Fruit fly (Drosophila melanogaster) whole organism, prepupa: ENCODE data around the gene BHD.

Experiments
- CG10631 ChIP-seq: fragments of 200-800 bp; sonication (Bioruptor generic); optimal IDR thresholded peaks from 2 replicates; lab custom pipeline; 2016; ENCODE audit warnings: missing biosample characterization, missing genetic modification characterization
- CG10669 ChIP-seq: fragments of 200-800 bp; sonication (Bioruptor generic); optimal IDR thresholded peaks from 3 replicates; lab custom pipeline; 2018; ENCODE audit warnings: missing biosample characterization, mild to moderate bottlenecking, missing genetic modification characterization, moderate library complexity
- CG11294 ChIP-seq: fragments of 200-800 bp; sonication (Bioruptor generic); IDR thresholded peaks from 2 replicates; pipeline ENCODE4 v1.3.6; 2022; ENCODE audit warnings: missing biosample characterization, missing genetic modification characterization
- CG11762 ChIP-seq: fragments of 200-800 bp; sonication (Bioruptor generic); optimal IDR thresholded peaks from 3 replicates; lab custom pipeline; 2016; ENCODE audit warnings: missing biosample characterization, missing genetic modification characterization; ENCODE audit not compliant: insufficient read depth
- CG11902 ChIP-seq: fragments of 200-800 bp; sonication (Bioruptor generic); optimal IDR thresholded peaks from 3 replicates; lab custom pipeline; 2016; ENCODE audit warnings: missing biosample characterization, missing genetic modification characterization
- CG15336 ChIP-seq: fragments of 200-800 bp; sonication (Bioruptor generic); IDR thresholded peaks from 2 replicates; pipeline ENCODE4 v1.3.6; 2022; ENCODE audit warnings: missing biosample characterization, missing genetic modification characterization
- CG1621 ChIP-seq: fragments of 200-800 bp; sonication (Bioruptor generic); optimal IDR thresholded peaks from 3 replicates; lab custom pipeline; 2018; ENCODE audit warnings: missing biosample characterization, mild to moderate bottlenecking, missing genetic modification characterization
- CG16779 ChIP-seq: fragments of 200-800 bp; sonication (Bioruptor generic); optimal IDR thresholded peaks from 3 replicates; lab custom pipeline; 2017; ENCODE audit warnings: missing biosample characterization, mild to moderate bottlenecking, missing genetic modification characterization
- CG3032 ChIP-seq: fragments of 200-800 bp; optimal IDR thresholded peaks from 2 replicates; lab custom pipeline; 2019; ENCODE audit warnings: missing biosample characterization, mild to moderate bottlenecking, missing genetic modification characterization, moderate library complexity
- CG31627 ChIP-seq: fragments of 200-800 bp; sonication (Bioruptor generic); optimal IDR thresholded peaks from 3 replicates; lab custom pipeline; 2016; ENCODE audit warnings: missing biosample characterization, missing genetic modification characterization
- CG32006 ChIP-seq: fragments of 200-800 bp; sonication (Bioruptor generic); optimal IDR thresholded peaks from 3 replicates; lab custom pipeline; 2017; ENCODE audit warnings: missing biosample characterization, mild to moderate bottlenecking, missing genetic modification characterization
- CG34406 ChIP-seq: fragments of 200-800 bp; sonication (Bioruptor generic); optimal IDR thresholded peaks from 3 replicates; lab custom pipeline; 2016; ENCODE audit warnings: missing biosample characterization, missing genetic modification characterization
- CG3919 ChIP-seq: fragments of 200-800 bp; sonication (Bioruptor generic); optimal IDR thresholded peaks from 3 replicates; lab custom pipeline; 2016; ENCODE audit warnings: missing biosample characterization, missing genetic modification characterization
- CG4318 ChIP-seq: fragments of 200-800 bp; sonication (Bioruptor generic); optimal IDR thresholded peaks from 3 replicates; lab custom pipeline; 2017; ENCODE audit warnings: missing biosample characterization, mild to moderate bottlenecking, missing genetic modification characterization
- CG6163 ChIP-seq: fragments of 200-800 bp; sonication (Bioruptor generic); IDR thresholded peaks from 3 replicates; pipeline ENCODE4 v1.3.6; 2022; ENCODE audit warnings: missing biosample characterization, missing genetic modification characterization
- CG6276 ChIP-seq: fragments of 200-800 bp; sonication (Bioruptor generic); optimal IDR thresholded peaks from 2 replicates; lab custom pipeline; 2017; ENCODE audit warnings: missing biosample characterization, mild to moderate bottlenecking, missing genetic modification characterization
- CG6792 ChIP-seq: fragments of 200-800 bp; sonication (Bioruptor generic); optimal IDR thresholded peaks from 3 replicates; lab custom pipeline; 2016; ENCODE audit warnings: missing biosample characterization, missing genetic modification characterization
- CG6808 ChIP-seq: fragments of 200-800 bp; sonication (Bioruptor generic); optimal IDR thresholded peaks from 3 replicates; lab custom pipeline; 2017; ENCODE audit warnings: missing biosample characterization, missing genetic modification characterization, mild to moderate bottlenecking, moderate library complexity, missing genetic modification reagents
- CG6854 ChIP-seq: fragments of 200-800 bp; sonication (Bioruptor generic); optimal IDR thresholded peaks from 2 replicates; lab custom pipeline; 2017; ENCODE audit warnings: missing biosample characterization, mild to moderate bottlenecking, missing genetic modification characterization
- CG7368 ChIP-seq: fragments of 200-800 bp; sonication (Bioruptor generic); optimal IDR thresholded peaks from 3 replicates; lab custom pipeline; 2016; ENCODE audit warnings: missing biosample characterization, missing genetic modification characterization
- CG8119 ChIP-seq: fragments of 200-800 bp; sonication (Bioruptor generic); IDR thresholded peaks from 3 replicates; pipeline ENCODE4 v1.3.6; 2022; ENCODE audit warnings: missing biosample characterization, missing genetic modification characterization
- CG9139 ChIP-seq: fragments of 200-800 bp; sonication (Bioruptor generic); optimal IDR thresholded peaks from 3 replicates; lab custom pipeline; 2017; ENCODE audit warnings: missing biosample characterization, mild to moderate bottlenecking, missing genetic modification characterization
- Eip75B ChIP-seq: fragments of 200-800 bp; sonication (Bioruptor generic); optimal IDR thresholded peaks from 3 replicates; lab custom pipeline; 2016; ENCODE audit warnings: missing biosample characterization, missing genetic modification characterization
- Eip78C ChIP-seq: fragments of 200-800 bp; sonication (Bioruptor generic); peaks from one replicate; lab custom pipeline; 2016; ENCODE audit warnings: missing biosample characterization, missing genetic modification characterization
- Eip93F ChIP-seq: fragments of 200-800 bp; sonication (Bioruptor generic); optimal IDR thresholded peaks from 2 replicates; lab custom pipeline; 2016; ENCODE audit warnings: missing biosample characterization, mild to moderate bottlenecking, missing genetic modification characterization
- Ets21C ChIP-seq: fragments of 200-800 bp; sonication (Bioruptor generic); optimal IDR thresholded peaks from 3 replicates; lab custom pipeline; 2016; ENCODE audit warnings: missing biosample characterization, missing genetic modification characterization
- Ets96B ChIP-seq: fragments of 200-800 bp; optimal IDR thresholded peaks from 2 replicates; lab custom pipeline; 2019; ENCODE audit warnings: missing biosample characterization, mild to moderate bottlenecking, missing genetic modification characterization, moderate library complexity
- Gug ChIP-seq: fragments of 200-800 bp; sonication (Bioruptor generic); IDR thresholded peaks from 2 replicates; pipeline ENCODE4 v1.3.6; 2022; ENCODE audit warnings: missing biosample characterization, missing genetic modification characterization
- Hr38 ChIP-seq: sonication (Bioruptor generic); optimal IDR thresholded peaks from 2 replicates; lab custom pipeline; 2016; ENCODE audit warnings: missing biosample characterization, missing genetic modification characterization
- Hr39 ChIP-seq: fragments of 200-800 bp; sonication (Bioruptor generic); optimal IDR thresholded peaks from 2 replicates; lab custom pipeline; 2016; ENCODE audit warnings: missing biosample characterization, missing genetic modification characterization
- Hr4 ChIP-seq: fragments of 200-800 bp; sonication (Bioruptor generic); optimal IDR thresholded peaks from 3 replicates; lab custom pipeline; 2016; ENCODE audit warnings: missing biosample characterization, missing genetic modification characterization
- Met ChIP-seq: fragments of 200-800 bp; sonication (Bioruptor generic); optimal IDR thresholded peaks from 3 replicates; lab custom pipeline; 2016; ENCODE audit warnings: missing biosample characterization, missing genetic modification characterization
- Smox ChIP-seq: fragments of 200-800 bp; sonication (Bioruptor generic); optimal IDR thresholded peaks from 3 replicates; lab custom pipeline; 2016; ENCODE audit warnings: missing biosample characterization, missing genetic modification characterization
- Sox102F ChIP-seq: fragments of 200-800 bp; sonication (Bioruptor generic); optimal IDR thresholded peaks from 2 replicates; lab custom pipeline; 2016; ENCODE audit warnings: missing biosample characterization, mild to moderate bottlenecking, missing genetic modification characterization
- Sox14 ChIP-seq: fragments of 200-800 bp; sonication (Bioruptor generic); optimal IDR thresholded peaks from 3 replicates; lab custom pipeline; 2016; ENCODE audit warnings: missing biosample characterization, missing genetic modification characterization
- Sox15 ChIP-seq: fragments of 200-800 bp; sonication (Bioruptor generic); optimal IDR thresholded peaks from 3 replicates; lab custom pipeline; 2016; ENCODE audit warnings: missing biosample characterization, missing genetic modification characterization
- achi ChIP-seq: fragments of 200-800 bp; sonication (Bioruptor generic); optimal IDR thresholded peaks from 3 replicates; lab custom pipeline; 2016; ENCODE audit warnings: missing biosample characterization, missing genetic modification characterization
- cyc ChIP-seq: fragments of 200-800 bp; sonication (Bioruptor generic); optimal IDR thresholded peaks from 3 replicates; lab custom pipeline; 2016; ENCODE audit warnings: missing biosample characterization, missing genetic modification characterization
- dsx ChIP-seq: fragments of 200-800 bp; optimal IDR thresholded peaks from 3 replicates; lab custom pipeline; 2019; ENCODE audit warnings: missing biosample characterization, mild to moderate bottlenecking, missing genetic modification characterization, moderate library complexity; ENCODE audit not compliant: poor library complexity, severe bottlenecking
- eg ChIP-seq: fragments of 200-800 bp; sonication (Bioruptor generic); IDR thresholded peaks from 3 replicates; pipeline ENCODE4 v1.3.6; 2022; ENCODE audit warnings: missing biosample characterization, missing genetic modification characterization
- esn ChIP-seq: fragments of 200-800 bp; sonication (Bioruptor generic); optimal IDR thresholded peaks from 2 replicates; lab custom pipeline; 2016; ENCODE audit warnings: missing biosample characterization, mild to moderate bottlenecking, missing genetic modification characterization, moderate library complexity
- fd59A ChIP-seq: fragments of 200-800 bp; sonication (Bioruptor generic); optimal IDR thresholded peaks from 2 replicates; lab custom pipeline; 2017; ENCODE audit warnings: missing biosample characterization, mild to moderate bottlenecking, missing genetic modification characterization, missing genetic modification reagents
- fd85E ChIP-seq: fragments of 200-800 bp; sonication (Bioruptor generic); optimal IDR thresholded peaks from 3 replicates; lab custom pipeline; 2016; ENCODE audit warnings: missing biosample characterization, missing genetic modification characterization
- lz ChIP-seq: fragments of 200-800 bp; sonication (Bioruptor generic); optimal IDR thresholded peaks from 3 replicates; lab custom pipeline; 2016; ENCODE audit warnings: missing biosample characterization, missing genetic modification characterization
- net ChIP-seq: fragments of 200-800 bp; sonication (Bioruptor generic); optimal IDR thresholded peaks from 3 replicates; lab custom pipeline; 2016; ENCODE audit warnings: missing biosample characterization, missing genetic modification characterization
- pdm3 ChIP-seq: fragments of 200-800 bp; sonication (Bioruptor generic); optimal IDR thresholded peaks from 3 replicates; lab custom pipeline; 2016; ENCODE audit warnings: missing biosample characterization, missing genetic modification characterization
- salr ChIP-seq, 2 experiments: fragments of 200-800 bp; sonication (Bioruptor generic); optimal IDR thresholded peaks; 3 replicates each; lab custom pipeline; 2016 to 2018; ENCODE audit warnings: missing biosample characterization in 2 of 2, missing genetic modification characterization in 2 of 2, mild to moderate bottlenecking in 1 of 2
- svp ChIP-seq: fragments of 200-800 bp; sonication (Bioruptor generic); peaks from one replicate; lab custom pipeline; 2016; ENCODE audit warnings: missing biosample characterization, missing genetic modification characterization
- topi ChIP-seq: fragments of 200-800 bp; sonication (Bioruptor generic); optimal IDR thresholded peaks from 3 replicates; lab custom pipeline; 2016; ENCODE audit warnings: missing biosample characterization, missing genetic modification characterization
- vri ChIP-seq: fragments of 200-800 bp; sonication (Bioruptor generic); optimal IDR thresholded peaks from 3 replicates; lab custom pipeline; 2016; ENCODE audit warnings: missing biosample characterization, mild to moderate bottlenecking, missing genetic modification characterization

BHD gene

DNA sequence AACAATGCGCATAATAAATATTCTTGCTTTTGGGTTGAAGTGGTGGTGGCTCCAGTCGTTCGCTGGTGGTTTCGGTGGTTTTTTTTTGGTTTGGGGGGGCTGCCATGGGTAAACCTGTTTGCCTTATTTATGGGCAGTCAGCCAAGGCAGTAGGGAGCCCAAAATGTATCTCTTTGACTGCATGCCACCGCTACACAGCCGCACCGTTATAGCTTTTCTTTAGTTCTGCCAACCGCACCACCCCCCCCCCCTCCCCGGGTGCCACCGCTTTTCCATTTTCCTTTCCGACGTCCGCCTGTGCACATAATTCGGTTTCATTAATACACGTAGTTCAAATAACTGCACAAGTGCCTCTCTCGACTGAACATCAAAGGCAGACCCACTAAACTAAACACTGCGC, 19.9 kb downstream of the BHD start:
- 0 out of 3 replicates have a peak, but pooled peaks have one; percentile 42 for TF ChIP-seq eg (GFP tag; lab: Robert Waterston, UW)
- TF ChIP-seq Hr38 (GFP tag; lab: Kevin White, UChicago), result no peak

DNA sequence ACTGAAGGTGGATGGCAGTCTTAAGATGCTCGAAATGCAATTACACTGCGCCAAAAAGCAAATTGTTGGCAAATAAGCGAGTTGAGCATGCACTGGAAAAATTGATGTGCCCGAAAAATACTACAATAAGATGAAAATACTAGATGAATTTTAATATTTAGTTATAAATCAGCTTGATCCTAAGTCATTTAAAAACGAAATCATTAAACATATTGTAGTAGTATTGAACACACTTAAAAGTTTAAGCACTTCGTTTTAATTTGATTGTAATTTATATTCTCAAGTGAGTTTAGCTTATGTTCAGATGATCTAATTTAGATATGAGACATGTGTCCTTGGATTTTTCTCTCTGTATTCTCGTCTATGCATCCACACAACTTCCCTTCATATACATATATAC, 24.1 kb downstream of the BHD start:
- TF ChIP-seq CG6163 (GFP tag; lab: Robert Waterston, UW) (peak; percentile 59; the same call in 1 of the 3 replicates), Sox102F (GFP tag; lab: Kevin White, UChicago) (no peak), CG3032 (tag; lab: Kevin White, UChicago) (peak; percentile 68), Eip75B (GFP tag; lab: Kevin White, UChicago) (peak; percentile 25), Gug (peak; percentile 15; the same call in 1 of the 2 replicates), CG3919 (GFP tag; lab: Kevin White, UChicago) (peak; percentile 65), CG16779 (tag; lab: Kevin White, UChicago) (peak; percentile 7), lz (no peak), CG6854 (GFP tag; lab: Kevin White, UChicago) (no peak), achi (GFP tag; lab: Kevin White, UChicago) (peak; percentile 53), CG7368 (GFP tag; lab: Kevin White, UChicago) (peak; percentile 35), Ets21C (GFP tag; lab: Kevin White, UChicago) (no peak), CG10631 (peak; percentile 51), CG32006 (GFP tag; lab: Kevin White, UChicago) (peak; percentile 56), fd59A (peak; percentile 21), eg (GFP tag; lab: Robert Waterston, UW) (peak; percentile 52; the same call in 2 of the 3 replicates), CG34406 (peak; percentile 31), net (GFP tag; lab: Kevin White, UChicago) (peak; percentile 44), svp (GFP tag; lab: Kevin White, UChicago) (peak; percentile 60), CG9139 (GFP tag; lab: Kevin White, UChicago) (peak; percentile 45), vri (no peak), CG15336 (GFP tag; lab: Robert Waterston, UW) (peak; percentile 69), fd85E (GFP tag; lab: Kevin White, UChicago) (no peak), CG10669 (GFP tag; lab: Kevin White, UChicago) (peak; percentile 67), CG1621 (tag; lab: Kevin White, UChicago) (no peak), Smox (GFP tag; lab: Kevin White, UChicago) (no peak), CG6276 (GFP tag; lab: Kevin White, UChicago) (peak; percentile 45), Eip78C (peak; percentile 91), CG11902 (GFP tag; lab: Kevin White, UChicago) (peak; percentile 41), cyc (GFP tag; lab: Kevin White, UChicago) (no peak), dsx (GFP tag; lab: Kevin White, UChicago) (peak; percentile 54), CG6808 (GFP tag; lab: Kevin White, UChicago) (peak; percentile 71), Ets96B (tag; lab: Kevin White, UChicago) (peak; percentile 52), Eip93F (GFP tag; lab: Kevin White, UChicago) (no peak), CG6792 (GFP tag; lab: Kevin White, UChicago) (peak; percentile 28), Sox14 (peak; percentile 6), pdm3 (GFP tag; lab: Kevin White, UChicago) (peak; percentile 32), Hr38 (GFP tag; lab: Kevin White, UChicago) (no peak), CG4318 (GFP tag; lab: Kevin White, UChicago) (peak; percentile 51), Sox15 (GFP tag; lab: Kevin White, UChicago) (no peak), esn (GFP tag; lab: Kevin White, UChicago) (peak; percentile 22), CG8119 (GFP tag; lab: Robert Waterston, UW) (peak; percentile 63; the same call in 2 of the 3 replicates), CG11294 (GFP tag; lab: Robert Waterston, UW) (no peak), Hr4 (GFP tag; lab: Kevin White, UChicago) (peak; percentile 63), CG11762 (peak; percentile 43), Met (GFP tag; lab: Kevin White, UChicago) (no peak), salr (GFP tag; optimal IDR thresholded peaks at IDR 0.05; lab: Kevin White, UChicago) (peak in 1 of 2 experiments; percentile 23), Hr39 (peak; percentile 7), CG31627 (GFP tag; lab: Kevin White, UChicago) (no peak), topi (GFP tag; lab: Kevin White, UChicago) (no peak)
